Fruit fly (Drosophila melanogaster): ENCODE measurements around the gene CG42680.

Gene CG42680

dm6 chr2L:14556811-14557210 is 31.2 kb downstream of the CG42680 start (continued):
- TF ChIP-seq sc (optimal IDR thresholded peaks at IDR 0.05), result no peak
- peak; percentile 94 for TF ChIP-seq sc (GFP tag; optimal IDR thresholded peaks at IDR 0.05)
- TF ChIP-seq oc (tag; optimal IDR thresholded peaks at IDR 0.05), result peak; percentile 83
- TF ChIP-seq sqz (GFP tag; optimal IDR thresholded peaks at IDR 0.05), result peak; percentile 76
- TF ChIP-seq CG12155 (GFP tag; optimal IDR thresholded peaks at IDR 0.05), result peak; percentile 13
- TF ChIP-seq Bgb (GFP tag; IDR thresholded peaks at IDR 0.05; ENCODE audit: partially characterized antibody), result no peak
- no peak for TF ChIP-seq Gsc (GFP tag; IDR thresholded peaks at IDR 0.05)
- TF ChIP-seq seq (GFP tag; IDR thresholded peaks at IDR 0.05), result peak; percentile 68; the same call in 1 of the 2 replicates
- no peak for TF ChIP-seq CG7372 (GFP tag; IDR thresholded peaks at IDR 0.05)
- 0 out of 3 replicates have a peak, but pooled peaks have one; percentile 5 for TF ChIP-seq Mrtf (GFP tag; IDR thresholded peaks at IDR 0.05)
- no peak for TF ChIP-seq ato (GFP tag; IDR thresholded peaks at IDR 0.05; ENCODE audit: partially characterized antibody)
- peak; percentile 23 for TF ChIP-seq bigmax (GFP tag; optimal IDR thresholded peaks at IDR 0.05)
- peak; percentile 87 for TF ChIP-seq CG10431 (GFP tag; optimal IDR thresholded peaks at IDR 0.05)
- TF ChIP-seq CG11723 (GFP tag; optimal IDR thresholded peaks at IDR 0.05), result peak; percentile 73
- TF ChIP-seq CG17802 (tag; optimal IDR thresholded peaks at IDR 0.05), result no peak
- TF ChIP-seq Deaf1 (tag; optimal IDR thresholded peaks at IDR 0.05), result peak; percentile 1
- TF ChIP-seq gfzf (GFP tag; optimal IDR thresholded peaks at IDR 0.05), result peak; percentile 9
- TF ChIP-seq CG10321 (GFP tag; IDR thresholded peaks at IDR 0.05), result peak; percentile 57; the same call in 1 of the 2 replicates
- peak; percentile 88 for TF ChIP-seq gcm (GFP tag; optimal IDR thresholded peaks at IDR 0.05)
- peak; percentile 94 for TF ChIP-seq CG11398 (GFP tag; optimal IDR thresholded peaks at IDR 0.05)
- TF ChIP-seq CG34224 (GFP tag; IDR thresholded peaks at IDR 0.05; ENCODE audit: partially characterized antibody), result no peak
- TF ChIP-seq CG5245 (GFP tag; optimal IDR thresholded peaks at IDR 0.05), result peak; percentile 72
- TF ChIP-seq CG33557 (GFP tag; optimal IDR thresholded peaks at IDR 0.05), result peak; percentile 97
- peak; percentile 94 for TF ChIP-seq fd64A (GFP tag; optimal IDR thresholded peaks at IDR 0.05)
- peak; percentile 75 for TF ChIP-seq pb (GFP tag; optimal IDR thresholded peaks at IDR 0.05)
- TF ChIP-seq CG1832 (GFP tag; optimal IDR thresholded peaks at IDR 0.05), result no peak
- TF ChIP-seq phol (tag; optimal IDR thresholded peaks at IDR 0.05), result no peak
- peak; percentile 74 for TF ChIP-seq run (tag; optimal IDR thresholded peaks at IDR 0.05)
- TF ChIP-seq jing (GFP tag; optimal IDR thresholded peaks at IDR 0.05), result peak; percentile 29
- peak; percentile 44; the same call in 1 of the 2 replicates for TF ChIP-seq CG10366 (GFP tag; IDR thresholded peaks at IDR 0.05)
- TF ChIP-seq Doc2 (GFP tag; IDR thresholded peaks at IDR 0.05), result no peak
- peak; percentile 64; the same call in 1 of the 3 replicates for TF ChIP-seq CG11695 (GFP tag; IDR thresholded peaks at IDR 0.05)
- TF ChIP-seq az2 (GFP tag; optimal IDR thresholded peaks at IDR 0.05), result peak; percentile 43
- TF ChIP-seq CG3847 (GFP tag; IDR thresholded peaks at IDR 0.05), result no peak
- peak; percentile 74 for TF ChIP-seq CG17385 (GFP tag; optimal IDR thresholded peaks at IDR 0.05)
- peak; percentile 79 for TF ChIP-seq CHES-1-like (GFP tag; optimal IDR thresholded peaks at IDR 0.05)
- TF ChIP-seq CG17829 (tag; optimal IDR thresholded peaks at IDR 0.05), result peak; percentile 51
- TF ChIP-seq Vsx1 (GFP tag; optimal IDR thresholded peaks at IDR 0.05), result peak; percentile 93
- TF ChIP-seq Doc3 (GFP tag; IDR thresholded peaks at IDR 0.05; ENCODE audit: partially characterized antibody), result no peak
- TF ChIP-seq ac (GFP tag; optimal IDR thresholded peaks at IDR 0.05), result peak; percentile 94
- TF ChIP-seq Tbp (GFP tag; optimal IDR thresholded peaks at IDR 0.05), result no peak
- TF ChIP-seq Bdp1 (GFP tag; optimal IDR thresholded peaks at IDR 0.05), result peak; percentile 86
- peak; percentile 42; the same call in 1 of the 2 replicates for TF ChIP-seq Ptx1 (GFP tag; IDR thresholded peaks at IDR 0.05)
- TF ChIP-seq CG5180 (GFP tag; optimal IDR thresholded peaks at IDR 0.05), result peak; percentile 70
- TF ChIP-seq CG8924 (tag; optimal IDR thresholded peaks at IDR 0.05), result peak; percentile 80
- TF ChIP-seq Trl (optimal IDR thresholded peaks at IDR 0.05), result no peak
- peak; percentile 94 for TF ChIP-seq Trl (GFP tag; optimal IDR thresholded peaks at IDR 0.05)
- peak; percentile 28 for TF ChIP-seq CTCF (GFP tag; optimal IDR thresholded peaks at IDR 0.05)
- peak; percentile 43 for TF ChIP-seq pho (GFP tag; optimal IDR thresholded peaks at IDR 0.05)
- TF ChIP-seq CG3995 (GFP tag; optimal IDR thresholded peaks at IDR 0.05), result no peak
- TF ChIP-seq CG15269 (tag; optimal IDR thresholded peaks at IDR 0.05), result peak; percentile 54
- TF ChIP-seq rib (GFP tag; IDR thresholded peaks at IDR 0.05), result no peak
